Worm (Caenorhabditis elegans) whole organism, midembryonic: ENCODE measurements around the gene nhr-163.

Experiments
- flt-1 ChIP-seq: fragments of 200-800 bp; sonication (Bioruptor generic); IDR thresholded peaks from 2 replicates; pipeline ENCODE4 v1.3.6; 2022; ENCODE audit warnings: missing genetic modification characterization, missing compliant biosample characterization
- ref-1 ChIP-seq: fragments of 200-800 bp; sonication (Bioruptor generic); conservative IDR thresholded peaks from 2 replicates; pipeline ENCODE4 v1.3.6; 2022; ENCODE audit warnings: missing genetic modification reagents, missing genetic modification characterization, missing compliant biosample characterization
- ztf-23 ChIP-seq: fragments of 200-800 bp; sonication (Bioruptor generic); IDR thresholded peaks from 2 replicates; pipeline ENCODE4 v1.3.6; 2022; ENCODE audit warnings: missing genetic modification reagents, missing genetic modification characterization, missing compliant biosample characterization
- ztf-29 ChIP-seq: fragments of 200-800 bp; sonication (Bioruptor generic); IDR thresholded peaks from 2 replicates; pipeline ENCODE4 v1.3.6; 2022; ENCODE audit warnings: missing genetic modification reagents, missing genetic modification characterization, missing compliant biosample characterization

DNA sequence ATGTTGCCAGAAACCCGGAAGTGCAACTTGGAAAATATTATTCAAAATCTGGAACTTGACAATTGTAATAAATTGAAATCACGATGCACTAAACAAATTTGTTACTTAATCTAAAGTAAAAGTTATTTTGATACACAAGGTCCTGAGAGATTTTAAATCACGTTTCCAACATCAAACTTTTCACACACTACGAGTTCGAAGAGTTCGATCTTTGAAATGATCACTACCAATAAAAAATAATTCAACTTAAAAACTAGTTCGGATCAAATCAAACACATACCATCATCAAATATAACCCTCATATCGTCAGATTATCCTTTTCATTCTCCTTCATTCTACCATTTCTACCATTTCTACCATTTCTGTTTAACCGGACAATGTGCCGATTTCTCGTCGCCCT is 20.1 kb upstream of the nhr-163 start, which contains the start of gene spig-10:
- no peak for TF ChIP-seq flt-1 (GFP tag; lab: Robert Waterston, UW)
- TF ChIP-seq ztf-23 (GFP tag; lab: Robert Waterston, UW): no peak
- TF ChIP-seq ref-1 (GFP tag; lab: Robert Waterston, UW): no peak
- TF ChIP-seq ztf-29 (GFP tag; lab: Robert Waterston, UW): no peak
